Worm (Caenorhabditis elegans): Measurements from ENCODE around the gene mig-23.

ce11 chrX:5975726-5976125 is 27.1 kb upstream of the mig-23 start:
- TF ChIP-seq unc-62 (GFP tag; optimal IDR thresholded peaks at IDR 0.05): no peak
- TF ChIP-seq skn-1 (tag; optimal IDR thresholded peaks at IDR 0.05): no peak
- TF ChIP-seq ceh-9 (tag; optimal IDR thresholded peaks at IDR 0.05): no peak
- no peak for TF ChIP-seq zag-1 (tag; optimal IDR thresholded peaks at IDR 0.05)
- TF ChIP-seq daf-12 (tag; optimal IDR thresholded peaks at IDR 0.05): no peak
- TF ChIP-seq nhr-76 (tag; optimal IDR thresholded peaks at IDR 0.05): no peak
- TF ChIP-seq ztf-11 (tag; optimal IDR thresholded peaks at IDR 0.05): no peak
- TF ChIP-seq elt-3 (tag; optimal IDR thresholded peaks at IDR 0.05): no peak
- no peak for TF ChIP-seq egl-27 (tag; optimal IDR thresholded peaks at IDR 0.05)
- TF ChIP-seq ceh-82 (tag; optimal IDR thresholded peaks at IDR 0.05): no peak

Measured in whole organism, L3 larva.